Fruit fly (Drosophila melanogaster): Measurements from ENCODE around the gene CG33783.

Gene CG33783

DNA sequence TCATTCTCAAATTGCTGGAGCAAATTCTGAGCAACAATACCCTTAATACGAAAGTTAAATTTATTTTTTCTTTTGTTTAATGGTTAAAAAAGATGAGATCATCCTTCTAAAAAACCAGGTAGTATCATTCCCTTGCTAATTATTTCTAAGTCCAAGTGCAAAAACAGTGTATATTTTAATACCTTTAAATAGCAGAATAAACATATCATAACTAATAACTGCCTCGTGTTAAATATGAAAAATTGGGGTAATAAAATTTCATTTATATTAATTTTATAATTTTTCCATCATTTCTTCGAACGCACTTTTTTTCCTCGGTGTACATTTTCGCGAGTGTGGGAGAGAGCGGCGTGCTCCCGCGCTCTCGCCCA lies 45.2 kb downstream of the CG33783 start (continued):
- TF ChIP-seq CG2889 (GFP tag; IDR thresholded peaks at IDR 0.05) (no peak), sug (tag; optimal IDR thresholded peaks at IDR 0.05) (no peak), CG17361 (GFP tag; IDR thresholded peaks at IDR 0.05) (peak; percentile 53; the same call in 2 of the 3 replicates), vvl (GFP tag; IDR thresholded peaks at IDR 0.05) (no peak), CG13775 (GFP tag; optimal IDR thresholded peaks at IDR 0.05) (no peak), pros (GFP tag; optimal IDR thresholded peaks at IDR 0.05) (no peak), Dfd (GFP tag; optimal IDR thresholded peaks at IDR 0.05) (no peak), sens-2 (GFP tag; IDR thresholded peaks at IDR 0.05) (no peak), ase (GFP tag; IDR thresholded peaks at IDR 0.05) (no peak), lmd (GFP tag; IDR thresholded peaks at IDR 0.05) (no peak), insv (GFP tag; optimal IDR thresholded peaks at IDR 0.05) (no peak), CG12942 (GFP tag; optimal IDR thresholded peaks at IDR 0.05) (no peak), slou (GFP tag; optimal IDR thresholded peaks at IDR 0.05) (no peak), E2f1 (GFP tag; IDR thresholded peaks at IDR 0.05) (no peak), CG43689 (GFP tag; IDR thresholded peaks at IDR 0.05) (no peak), exex (tag; optimal IDR thresholded peaks at IDR 0.05) (no peak), CG17829 (tag; optimal IDR thresholded peaks at IDR 0.05) (peak; percentile 32), Antp (GFP tag; optimal IDR thresholded peaks at IDR 0.05) (no peak), hkb (optimal IDR thresholded peaks at IDR 0.05) (no peak), hkb (GFP tag; IDR thresholded peaks at IDR 0.05) (0 out of 2 replicates have a peak, but pooled peaks have one; percentile 7), HLH4C (GFP tag; IDR thresholded peaks at IDR 0.05; ENCODE audit: partially characterized antibody) (no peak), Mes4 (GFP tag; optimal IDR thresholded peaks at IDR 0.05) (no peak), corto (GFP tag; optimal IDR thresholded peaks at IDR 0.05) (no peak), ind (GFP tag; optimal IDR thresholded peaks at IDR 0.05) (peak; percentile 4), crol (GFP tag; IDR thresholded peaks at IDR 0.05) (no peak), danr (GFP tag; IDR thresholded peaks at IDR 0.05) (no peak), CG12299 (tag; optimal IDR thresholded peaks at IDR 0.05) (no peak), mam (GFP tag; optimal IDR thresholded peaks at IDR 0.05) (no peak), esg (GFP tag; conservative IDR thresholded peaks at IDR 0.05) (no peak), Doc2 (GFP tag; IDR thresholded peaks at IDR 0.05) (no peak), lov (optimal IDR thresholded peaks at IDR 0.05) (no peak), lov (GFP tag; IDR thresholded peaks at IDR 0.05) (no peak), Hey (tag; optimal IDR thresholded peaks at IDR 0.05) (no peak), CG18262 (tag; optimal IDR thresholded peaks at IDR 0.05) (peak; percentile 53), Adf1 (GFP tag; IDR thresholded peaks at IDR 0.05) (no peak; the same call in 1 of the 2 replicates), hth (optimal IDR thresholded peaks at IDR 0.05) (no peak), Bgb (GFP tag; IDR thresholded peaks at IDR 0.05; ENCODE audit: partially characterized antibody) (no peak), CG1233 (GFP tag; optimal IDR thresholded peaks at IDR 0.05) (no peak), CG6813 (GFP tag; optimal IDR thresholded peaks at IDR 0.05) (no peak), CG2199 (GFP tag; IDR thresholded peaks at IDR 0.05) (no peak), CG4404 (GFP tag; IDR thresholded peaks at IDR 0.05) (no peak), klu (GFP tag; IDR thresholded peaks at IDR 0.05) (no peak), Neu2 (GFP tag; optimal IDR thresholded peaks at IDR 0.05; ENCODE audit: borderline replicate concordance) (no peak), Poxn (GFP tag; IDR thresholded peaks at IDR 0.05) (no peak), tup (GFP tag; optimal IDR thresholded peaks at IDR 0.05) (no peak), CG5180 (GFP tag; optimal IDR thresholded peaks at IDR 0.05) (no peak), seq (GFP tag; IDR thresholded peaks at IDR 0.05) (no peak), ci (GFP tag; IDR thresholded peaks at IDR 0.05) (no peak), CG31224 (GFP tag; IDR thresholded peaks at IDR 0.05) (no peak), fd102C (GFP tag; optimal IDR thresholded peaks at IDR 0.05) (no peak), kah (GFP tag; optimal IDR thresholded peaks at IDR 0.05) (no peak), Side (GFP tag; optimal IDR thresholded peaks at IDR 0.05) (no peak), Drgx (GFP tag; IDR thresholded peaks at IDR 0.05) (peak; percentile 43), Dll (GFP tag; IDR thresholded peaks at IDR 0.05; ENCODE audit: partially characterized antibody) (no peak)
